Worm (Caenorhabditis elegans) whole organism, midembryonic: ENCODE data around the gene F58B4.2.

Experiments used
- T22C8.4 ChIP-seq: fragments of 200-800 bp; sonication (Bioruptor generic); IDR thresholded peaks from 2 replicates; pipeline ENCODE4 v1.3.6; 2022; ENCODE audit warnings: missing genetic modification characterization, missing compliant biosample characterization
- cog-1 ChIP-seq: sonication (generic microtip); optimal IDR thresholded peaks from 2 replicates; lab custom pipeline; 2016; ENCODE audit warnings: missing genetic modification characterization, missing compliant biosample characterization
- flt-1 ChIP-seq: fragments of 200-800 bp; sonication (Bioruptor generic); IDR thresholded peaks from 2 replicates; pipeline ENCODE4 v1.3.6; 2022; ENCODE audit warnings: missing genetic modification characterization, missing compliant biosample characterization
- klf-2 ChIP-seq: fragments of 200-800 bp; sonication (Bioruptor generic); conservative IDR thresholded peaks from 2 replicates; pipeline ENCODE4 v1.3.6; 2022; ENCODE audit warnings: missing genetic modification reagents, missing genetic modification characterization, missing compliant biosample characterization
- med-1 ChIP-seq: sonication (generic microtip); optimal IDR thresholded peaks from 2 replicates; lab custom pipeline; 2017; ENCODE audit warnings: missing genetic modification characterization, mild to moderate bottlenecking, missing compliant biosample characterization, antibody characterized with exemption, missing genetic modification reagents; ENCODE audit not compliant: insufficient read depth
- ref-1 ChIP-seq: fragments of 200-800 bp; sonication (Bioruptor generic); conservative IDR thresholded peaks from 2 replicates; pipeline ENCODE4 v1.3.6; 2022; ENCODE audit warnings: missing genetic modification reagents, missing genetic modification characterization, missing compliant biosample characterization
- tab-1 ChIP-seq: fragments of 200-800 bp; sonication (Bioruptor generic); IDR thresholded peaks from 2 replicates; pipeline ENCODE4 v1.3.6; 2022; ENCODE audit warnings: missing genetic modification characterization, missing compliant biosample characterization
- ztf-23 ChIP-seq: fragments of 200-800 bp; sonication (Bioruptor generic); IDR thresholded peaks from 2 replicates; pipeline ENCODE4 v1.3.6; 2022; ENCODE audit warnings: missing genetic modification reagents, missing genetic modification characterization, missing compliant biosample characterization
- ztf-29 ChIP-seq: fragments of 200-800 bp; sonication (Bioruptor generic); IDR thresholded peaks from 2 replicates; pipeline ENCODE4 v1.3.6; 2022; ENCODE audit warnings: missing genetic modification reagents, missing genetic modification characterization, missing compliant biosample characterization

The F58B4.2 gene

DNA sequence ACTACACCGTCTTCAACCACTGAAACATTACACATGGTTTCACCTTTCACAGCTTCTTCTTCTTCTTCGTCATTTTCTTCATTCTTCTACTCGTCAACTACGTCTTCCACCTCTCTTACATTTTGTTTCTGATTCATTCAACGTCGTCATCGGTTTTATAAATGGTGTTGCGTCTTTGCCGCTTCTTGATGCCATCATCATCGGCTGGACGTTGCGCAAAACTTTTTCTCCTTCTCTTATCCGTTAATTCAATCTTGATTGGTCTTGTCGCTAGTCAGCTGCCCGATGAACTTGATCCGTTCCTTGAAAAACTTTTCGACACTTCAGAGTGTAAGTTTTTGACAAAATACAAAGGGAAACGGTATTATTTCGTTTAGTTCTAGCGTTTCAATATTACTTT is 19.6 kb downstream of the F58B4.2 start:
- TF ChIP-seq tab-1 (GFP tag; lab: Robert Waterston, UW) (no peak), cog-1 (tag; lab: Kevin White, UChicago) (no peak), ref-1 (no peak), flt-1 (GFP tag; lab: Robert Waterston, UW) (no peak), klf-2 (no peak), T22C8.4 (GFP tag; lab: Robert Waterston, UW) (no peak)

ce11 chrV:10898107-10898506 is 20.2 kb downstream of the F58B4.2 start, which contains the start of gene F32D8.7:
Gene F32D8.7, plus strand, starts transcription at chrV:10898435.
- TF ChIP-seq med-1 (GFP tag; lab: Kevin White, UChicago) (no peak), klf-2 (no peak), T22C8.4 (GFP tag; lab: Robert Waterston, UW) (no peak), tab-1 (GFP tag; lab: Robert Waterston, UW) (no peak), cog-1 (tag; lab: Kevin White, UChicago) (no peak), flt-1 (GFP tag; lab: Robert Waterston, UW) (no peak)

DNA sequence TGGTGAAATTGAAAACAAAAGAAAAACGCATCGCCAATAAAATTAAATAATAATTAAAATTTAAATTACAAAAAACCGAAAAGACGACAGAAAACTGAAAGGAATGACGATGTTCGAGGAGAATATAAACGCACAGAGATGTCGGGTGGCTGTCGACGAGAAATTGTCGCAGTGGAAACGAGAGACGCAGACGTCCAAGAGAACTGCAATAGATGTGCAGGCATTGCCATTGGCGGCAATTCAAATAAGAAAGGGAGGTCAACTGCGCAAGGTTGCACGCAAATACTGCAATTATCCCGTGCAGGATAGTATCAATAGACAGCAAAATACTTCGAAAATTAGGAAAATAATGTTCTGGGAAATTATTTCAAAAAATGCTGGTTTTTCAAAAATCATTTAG is 21.1 kb downstream of the F58B4.2 start:
- peak; percentile 90 for TF ChIP-seq ztf-23 (GFP tag; lab: Robert Waterston, UW)
- TF ChIP-seq T22C8.4 (GFP tag; lab: Robert Waterston, UW), result peak; percentile 49; the same call in 1 of the 2 replicates
- 0 out of 2 replicates have a peak, but pooled peaks have one; percentile 36 for TF ChIP-seq tab-1 (GFP tag; lab: Robert Waterston, UW)
- no peak for TF ChIP-seq klf-2
- no peak for TF ChIP-seq ref-1
- no peak for TF ChIP-seq med-1 (GFP tag; lab: Kevin White, UChicago)
- TF ChIP-seq flt-1 (GFP tag; lab: Robert Waterston, UW), result peak; percentile 86
- TF ChIP-seq cog-1 (tag; lab: Kevin White, UChicago), result peak; percentile 95
- no peak for TF ChIP-seq ztf-29 (GFP tag; lab: Robert Waterston, UW)

- TF ChIP-seq cog-1 (tag; lab: Kevin White, UChicago), result no peak
- no peak for TF ChIP-seq klf-2
- TF ChIP-seq ztf-23 (GFP tag; lab: Robert Waterston, UW), result no peak
- no peak for TF ChIP-seq ref-1
- TF ChIP-seq ztf-29 (GFP tag; lab: Robert Waterston, UW), result no peak
- TF ChIP-seq flt-1 (GFP tag; lab: Robert Waterston, UW), result no peak
- no peak for TF ChIP-seq tab-1 (GFP tag; lab: Robert Waterston, UW)
- TF ChIP-seq T22C8.4 (GFP tag; lab: Robert Waterston, UW), result no peak
- no peak for TF ChIP-seq med-1 (GFP tag; lab: Kevin White, UChicago)
Observed at ce11 chrV:10897106-10897171, 21.3 kb downstream of the F58B4.2 start, which contains the start of gene sec-61.G. Gene sec-61.G, minus strand, starts transcription at chrV:10897143.

DNA sequence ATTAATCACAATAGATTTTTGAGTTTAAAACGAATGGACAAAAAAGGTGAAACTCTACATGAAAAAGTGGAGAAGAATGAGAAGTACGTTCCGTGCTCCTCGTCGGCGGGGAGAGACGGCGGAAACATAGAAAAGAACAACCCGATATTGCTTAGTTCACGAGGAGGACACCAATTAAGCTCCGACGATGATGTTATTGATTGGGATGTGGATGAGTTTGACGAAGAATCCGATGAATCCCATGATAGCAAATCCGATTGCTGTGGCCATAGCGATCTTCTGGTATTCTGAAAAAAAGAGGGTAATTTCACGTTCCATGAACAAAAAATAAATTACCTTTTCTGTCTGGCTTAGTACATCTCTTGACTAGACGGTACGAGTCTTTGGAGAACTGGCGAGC is 21.6 kb downstream of the F58B4.2 start:
- TF ChIP-seq ztf-23 (GFP tag; lab: Robert Waterston, UW) (no peak), med-1 (GFP tag; lab: Kevin White, UChicago) (no peak), tab-1 (GFP tag; lab: Robert Waterston, UW) (no peak), cog-1 (tag; lab: Kevin White, UChicago) (no peak), ztf-29 (GFP tag; lab: Robert Waterston, UW) (no peak), flt-1 (GFP tag; lab: Robert Waterston, UW) (no peak), ref-1 (no peak), klf-2 (no peak), T22C8.4 (GFP tag; lab: Robert Waterston, UW) (no peak)

ce11 chrV:10896295-10896694 is 22.0 kb downstream of the F58B4.2 start, which contains the start of gene F32D8.13:
Gene F32D8.13, minus strand, starts transcription at chrV:10896543.
- TF ChIP-seq T22C8.4 (GFP tag; lab: Robert Waterston, UW) (no peak), tab-1 (GFP tag; lab: Robert Waterston, UW) (no peak), klf-2 (no peak), med-1 (GFP tag; lab: Kevin White, UChicago) (no peak), ref-1 (no peak), ztf-29 (GFP tag; lab: Robert Waterston, UW) (no peak), flt-1 (GFP tag; lab: Robert Waterston, UW) (no peak), cog-1 (tag; lab: Kevin White, UChicago) (no peak), ztf-23 (GFP tag; lab: Robert Waterston, UW) (no peak)

- TF ChIP-seq flt-1 (GFP tag; lab: Robert Waterston, UW) (peak; percentile 57; the same call in 1 of the 2 replicates), ztf-23 (GFP tag; lab: Robert Waterston, UW) (peak; percentile 78; the same call in 1 of the 2 replicates), cog-1 (tag; lab: Kevin White, UChicago) (peak; percentile 4), med-1 (GFP tag; lab: Kevin White, UChicago) (no peak), ztf-29 (GFP tag; lab: Robert Waterston, UW) (no peak), T22C8.4 (GFP tag; lab: Robert Waterston, UW) (no peak)
Observed at ce11 chrV:10894601-10895000, 23.7 kb downstream of the F58B4.2 start, which contains the start of the genes F32D8.14 and F32D8.5. Gene F32D8.14, minus strand, starts transcription at chrV:10894788. Gene F32D8.5, plus strand, starts transcription at chrV:10894800.

ce11 chrV:10893510-10894128 is 24.7 kb downstream of the F58B4.2 start, which contains the start of gene F32D8.4:
Gene F32D8.4, minus strand, starts transcription at chrV:10893560.
- TF ChIP-seq T22C8.4 (GFP tag; lab: Robert Waterston, UW) (no peak), klf-2 (no peak), ztf-23 (GFP tag; lab: Robert Waterston, UW) (no peak), flt-1 (GFP tag; lab: Robert Waterston, UW) (no peak), med-1 (GFP tag; lab: Kevin White, UChicago) (no peak), tab-1 (GFP tag; lab: Robert Waterston, UW) (no peak), cog-1 (tag; lab: Kevin White, UChicago) (no peak)

DNA sequence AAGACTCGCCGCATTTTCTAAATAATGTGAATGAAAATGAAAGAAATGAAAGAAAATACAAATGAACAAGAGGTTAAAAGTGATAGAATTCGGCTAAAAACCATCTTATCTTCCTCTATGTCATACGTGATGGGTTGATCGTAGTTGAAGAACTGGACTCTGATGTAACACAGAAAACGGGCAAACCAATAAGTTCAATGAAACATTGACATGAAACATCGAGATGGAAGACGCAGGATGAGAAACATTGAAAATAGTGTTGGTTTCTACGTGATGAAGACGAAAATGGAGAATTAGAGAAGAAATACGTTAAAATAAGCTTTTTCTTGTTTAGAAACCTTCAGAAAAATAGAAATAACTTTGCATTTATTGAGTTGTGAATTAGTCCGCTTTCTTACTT is 27.3 kb downstream of the F58B4.2 start, which contains the start of gene F32D8.12:
F32D8.12 (minus strand) TSS at position 48 of the 400 bp plus-strand sequence.
- TF ChIP-seq ref-1 (no peak), klf-2 (no peak), ztf-29 (GFP tag; lab: Robert Waterston, UW) (no peak), med-1 (GFP tag; lab: Kevin White, UChicago) (no peak), T22C8.4 (GFP tag; lab: Robert Waterston, UW) (no peak), tab-1 (GFP tag; lab: Robert Waterston, UW) (no peak), cog-1 (tag; lab: Kevin White, UChicago) (no peak), flt-1 (GFP tag; lab: Robert Waterston, UW) (no peak), ztf-23 (GFP tag; lab: Robert Waterston, UW) (no peak)
